Fruit fly (Drosophila melanogaster) Kc167 (cell line): ENCODE measurements around the gene CG34310.

Experiments used
- h ChIP-seq: fragments of >200 bp; optimal IDR thresholded peaks from 3 replicates; lab custom pipeline; 2018; ENCODE audit warnings: missing external identifiers
- ttk ChIP-seq: sonication (Bioruptor generic); optimal IDR thresholded peaks from 2 replicates; lab custom pipeline; 2017; ENCODE audit warnings: missing external identifiers

DNA sequence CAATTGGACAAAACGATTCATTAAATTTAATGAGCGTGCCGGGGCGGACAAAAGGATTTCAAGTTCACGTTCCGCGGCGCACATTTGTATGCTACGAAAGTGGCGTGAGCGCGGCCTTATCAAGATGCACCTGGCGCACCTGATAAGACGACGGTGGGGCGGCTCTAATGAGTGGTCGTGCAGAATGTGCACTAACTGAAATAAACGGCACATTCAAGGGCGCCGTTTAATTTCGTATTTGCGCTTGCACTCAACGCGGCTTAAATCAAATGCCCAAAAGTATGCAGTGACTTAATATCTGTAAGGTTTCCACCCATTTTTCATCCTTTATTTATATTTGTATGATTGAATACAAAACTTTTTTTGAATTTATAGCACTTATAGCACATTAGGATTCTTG lies 53.5 kb downstream of the CG34310 start:
- TF ChIP-seq h (lab: Kevin White, UChicago): no peak
- TF ChIP-seq ttk (lab: Kevin White, UChicago): no peak
